Worm (Caenorhabditis elegans) whole organism, midembryonic: ENCODE data around the gene F23H11.4.

ENCODE experiments used
- T22C8.4 ChIP-seq: fragments of 200-800 bp; sonication (Bioruptor generic); IDR thresholded peaks from 2 replicates; pipeline ENCODE4 v1.3.6; 2022; ENCODE audit warnings: missing genetic modification characterization, missing compliant biosample characterization
- cog-1 ChIP-seq: sonication (generic microtip); optimal IDR thresholded peaks from 2 replicates; lab custom pipeline; 2016; ENCODE audit warnings: missing genetic modification characterization, missing compliant biosample characterization
- flt-1 ChIP-seq: fragments of 200-800 bp; sonication (Bioruptor generic); IDR thresholded peaks from 2 replicates; pipeline ENCODE4 v1.3.6; 2022; ENCODE audit warnings: missing genetic modification characterization, missing compliant biosample characterization
- klf-2 ChIP-seq: fragments of 200-800 bp; sonication (Bioruptor generic); conservative IDR thresholded peaks from 2 replicates; pipeline ENCODE4 v1.3.6; 2022; ENCODE audit warnings: missing genetic modification reagents, missing genetic modification characterization, missing compliant biosample characterization
- med-1 ChIP-seq: sonication (generic microtip); optimal IDR thresholded peaks from 2 replicates; lab custom pipeline; 2017; ENCODE audit warnings: missing genetic modification characterization, mild to moderate bottlenecking, missing compliant biosample characterization, antibody characterized with exemption, missing genetic modification reagents; ENCODE audit not compliant: insufficient read depth
- ref-1 ChIP-seq: fragments of 200-800 bp; sonication (Bioruptor generic); conservative IDR thresholded peaks from 2 replicates; pipeline ENCODE4 v1.3.6; 2022; ENCODE audit warnings: missing genetic modification reagents, missing genetic modification characterization, missing compliant biosample characterization
- tab-1 ChIP-seq: fragments of 200-800 bp; sonication (Bioruptor generic); IDR thresholded peaks from 2 replicates; pipeline ENCODE4 v1.3.6; 2022; ENCODE audit warnings: missing genetic modification characterization, missing compliant biosample characterization
- ztf-23 ChIP-seq: fragments of 200-800 bp; sonication (Bioruptor generic); IDR thresholded peaks from 2 replicates; pipeline ENCODE4 v1.3.6; 2022; ENCODE audit warnings: missing genetic modification reagents, missing genetic modification characterization, missing compliant biosample characterization
- ztf-29 ChIP-seq: fragments of 200-800 bp; sonication (Bioruptor generic); IDR thresholded peaks from 2 replicates; pipeline ENCODE4 v1.3.6; 2022; ENCODE audit warnings: missing genetic modification reagents, missing genetic modification characterization, missing compliant biosample characterization

ce11 chrIII:872373-872772 lies 35.0 kb downstream of the F23H11.4 start, which contains the start of the genes T24C4.3 and clc-20:
- TF ChIP-seq ztf-29 (no peak), med-1 (GFP tag; lab: Kevin White, UChicago) (no peak), T22C8.4 (GFP tag; lab: Robert Waterston, UW) (no peak), flt-1 (no peak), klf-2 (no peak), ref-1 (GFP tag; lab: Robert Waterston, UW) (no peak), cog-1 (tag; lab: Kevin White, UChicago) (no peak), ztf-23 (GFP tag; lab: Robert Waterston, UW) (no peak), tab-1 (no peak)
